Fruit fly (Drosophila melanogaster): ENCODE data around the gene rsh.

Gene rsh

DNA sequence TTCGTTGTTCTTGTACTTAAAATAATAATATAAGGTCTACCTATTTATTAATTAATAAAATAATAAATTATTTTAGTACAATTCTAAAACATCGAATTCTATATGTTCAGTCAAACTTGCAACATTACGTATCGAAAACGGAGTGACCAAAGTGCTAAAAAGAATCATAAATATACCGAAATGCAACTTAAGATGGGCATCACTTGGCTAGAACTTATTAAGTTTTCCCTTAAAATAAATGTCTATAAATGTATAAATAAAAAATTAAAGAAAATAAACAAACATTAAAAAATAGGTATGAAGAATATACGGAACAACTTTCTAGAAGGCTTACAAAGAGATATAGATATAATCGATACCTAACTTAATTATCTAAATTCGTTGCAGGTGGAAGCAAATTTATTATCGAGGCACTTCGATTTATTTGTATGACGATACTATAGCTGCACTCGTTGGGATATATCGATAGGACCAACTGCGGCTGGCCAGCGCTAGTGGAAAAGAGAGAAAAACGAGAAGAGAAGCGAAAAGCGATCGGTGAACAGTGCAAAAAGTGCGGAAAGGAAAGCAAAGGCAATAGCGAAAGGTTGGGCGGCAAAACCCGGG, 102.3 kb downstream of the rsh start, which contains the start of gene lic (continued):
- TF ChIP-seq CG4424 (GFP tag; optimal IDR thresholded peaks at IDR 0.05) (no peak), ap (GFP tag; IDR thresholded peaks at IDR 0.05) (no peak), Side (GFP tag; optimal IDR thresholded peaks at IDR 0.05) (no peak), cwo (GFP tag; optimal IDR thresholded peaks at IDR 0.05) (no peak), CG2199 (GFP tag; IDR thresholded peaks at IDR 0.05) (no peak), hth (optimal IDR thresholded peaks at IDR 0.05) (no peak), zf30C (GFP tag; optimal IDR thresholded peaks at IDR 0.05) (no peak), ci (GFP tag; IDR thresholded peaks at IDR 0.05) (no peak), CG6689 (GFP tag; IDR thresholded peaks at IDR 0.05) (no peak), CrebB (tag; optimal IDR thresholded peaks at IDR 0.05) (no peak), Atf-2 (GFP tag; optimal IDR thresholded peaks at IDR 0.05) (no peak), Ada2b (GFP tag; IDR thresholded peaks at IDR 0.05) (no peak), pho (GFP tag; optimal IDR thresholded peaks at IDR 0.05) (no peak), CG8765 (GFP tag; IDR thresholded peaks at IDR 0.05) (no peak), CG14860 (GFP tag; IDR thresholded peaks at IDR 0.05; ENCODE audit: partially characterized antibody) (peak; percentile 77), Opbp (GFP tag; IDR thresholded peaks at IDR 0.05; ENCODE audit: partially characterized antibody) (peak; percentile 88), Lhr (GFP tag; optimal IDR thresholded peaks at IDR 0.05) (no peak), CG11093 (GFP tag; IDR thresholded peaks at IDR 0.05) (no peak), gcm2 (GFP tag; optimal IDR thresholded peaks at IDR 0.05) (no peak), lmd (GFP tag; IDR thresholded peaks at IDR 0.05) (no peak), Stat92E (GFP tag; optimal IDR thresholded peaks at IDR 0.05) (no peak), fd3F (GFP tag; optimal IDR thresholded peaks at IDR 0.05) (no peak), gfzf (GFP tag; optimal IDR thresholded peaks at IDR 0.05) (peak; percentile 29), PHDP (tag; optimal IDR thresholded peaks at IDR 0.05) (no peak), Trl (optimal IDR thresholded peaks at IDR 0.05) (peak in 1 of 2 experiments; percentile 5), Trl (GFP tag; optimal IDR thresholded peaks at IDR 0.05) (no peak), YL-1 (GFP tag; optimal IDR thresholded peaks at IDR 0.05) (no peak), CG42726 (GFP tag; IDR thresholded peaks at IDR 0.05; ENCODE audit: partially characterized antibody) (peak; percentile 77), crp (GFP tag; optimal IDR thresholded peaks at IDR 0.05) (no peak), CG33557 (GFP tag; optimal IDR thresholded peaks at IDR 0.05) (no peak), Nf-YC (tag; optimal IDR thresholded peaks at IDR 0.05) (no peak), Mrtf (GFP tag; IDR thresholded peaks at IDR 0.05) (no peak), CG10147 (GFP tag; optimal IDR thresholded peaks at IDR 0.05) (no peak), CG2875 (GFP tag; optimal IDR thresholded peaks at IDR 0.05) (no peak), CG8290 (GFP tag; optimal IDR thresholded peaks at IDR 0.05) (peak; percentile 7), CG8290 (tag; optimal IDR thresholded peaks at IDR 0.05) (peak in 1 of 2 experiments; percentile 49), shn (GFP tag; optimal IDR thresholded peaks at IDR 0.05) (no peak), Dll (GFP tag; IDR thresholded peaks at IDR 0.05; ENCODE audit: partially characterized antibody) (peak; percentile 73), HHEX (GFP tag; optimal IDR thresholded peaks at IDR 0.05) (no peak), H15 (GFP tag; IDR thresholded peaks at IDR 0.05) (no peak), Elba2 (GFP tag; optimal IDR thresholded peaks at IDR 0.05) (no peak), Chrac-16 (GFP tag; optimal IDR thresholded peaks at IDR 0.05) (no peak), E2f1 (GFP tag; IDR thresholded peaks at IDR 0.05) (no peak), Neu2 (GFP tag; optimal IDR thresholded peaks at IDR 0.05; ENCODE audit: borderline replicate concordance) (no peak), fu2 (GFP tag; optimal IDR thresholded peaks at IDR 0.05) (no peak), CG10543 (GFP tag; optimal IDR thresholded peaks at IDR 0.05) (no peak), sd (tag; optimal IDR thresholded peaks at IDR 0.05) (no peak), CG14965 (GFP tag; optimal IDR thresholded peaks at IDR 0.05; ENCODE audit: borderline replicate concordance) (no peak), ken (GFP tag; IDR thresholded peaks at IDR 0.05) (no peak), Sry-β (GFP tag; optimal IDR thresholded peaks at IDR 0.05) (no peak), yki (optimal IDR thresholded peaks at IDR 0.05) (no peak)
